Worm (Caenorhabditis elegans) whole organism, L1 larva: Measurements from ENCODE around the gene cth-1.

ENCODE experiments used
- C34B4.2 ChIP-seq: sonication (generic microtip); optimal IDR thresholded peaks from 2 replicates; lab custom pipeline; 2017; ENCODE audit warnings: mild to moderate bottlenecking, missing genetic modification characterization, missing compliant biosample characterization
- aha-1 ChIP-seq: fragments of 150-350 bp; optimal IDR thresholded peaks from 2 replicates; lab custom pipeline; 2014; ENCODE audit warnings: missing biosample characterization, missing genetic modification characterization
- ceh-8 ChIP-seq: fragments of 200-800 bp; sonication (Bioruptor generic); optimal IDR thresholded peaks from 2 replicates; lab custom pipeline; 2018; ENCODE audit warnings: mild to moderate bottlenecking, missing genetic modification characterization, moderate library complexity, missing compliant biosample characterization
- ceh-88 ChIP-seq: fragments of 200-800 bp; sonication (Bioruptor generic); IDR thresholded peaks from 2 replicates; pipeline ENCODE4 v1.3.6; 2022; ENCODE audit warnings: missing genetic modification characterization, missing compliant biosample characterization
- ceh-90 ChIP-seq: sonication (generic microtip); optimal IDR thresholded peaks from 2 replicates; lab custom pipeline; 2016; ENCODE audit warnings: missing genetic modification characterization, missing compliant biosample characterization
- dpl-1 ChIP-seq, 3 experiments: fragments of 150-350 bp in 2 of 3; sonication (generic microtip) in 1 of 3; optimal IDR thresholded peaks; 2 replicates each; lab custom pipeline; 2014 to 2017; ENCODE audit warnings: missing biosample characterization in 3 of 3, missing genetic modification characterization in 3 of 3, missing genetic modification reagents in 3 of 3
- dsc-1 ChIP-seq: sonication (generic microtip); optimal IDR thresholded peaks from 2 replicates; lab custom pipeline; 2016; ENCODE audit warnings: mild to moderate bottlenecking, missing genetic modification characterization, missing compliant biosample characterization
- efl-1 ChIP-seq, 4 experiments: fragments of 150-350 bp; optimal IDR thresholded peaks in 3 of 4; peaks in 1 of 4; 1 replicate in 1 of 4; 2 replicates in 3 of 4; lab custom pipeline; 2014; ENCODE audit warnings: missing biosample characterization in 2 of 4, missing genetic modification characterization in 2 of 4, missing genetic modification reagents in 2 of 4
- elt-2 ChIP-seq: sonication (generic microtip); optimal IDR thresholded peaks from 2 replicates; lab custom pipeline; 2016; ENCODE audit warnings: missing genetic modification characterization, mild to moderate bottlenecking, inconsistent platforms, missing compliant biosample characterization, missing genetic modification reagents
- ets-5 ChIP-seq: fragments of 200-800 bp; sonication (Bioruptor generic); IDR thresholded peaks from 2 replicates; pipeline ENCODE4 v1.3.6; 2022; ENCODE audit warnings: missing genetic modification characterization, missing compliant biosample characterization
- fkh-10 ChIP-seq: sonication (generic microtip); optimal IDR thresholded peaks from 2 replicates; lab custom pipeline; 2017; ENCODE audit warnings: missing biosample characterization, missing genetic modification reagents, missing genetic modification characterization
- fkh-8 ChIP-seq: sonication (generic microtip); optimal IDR thresholded peaks from 2 replicates; lab custom pipeline; 2016; ENCODE audit warnings: mild to moderate bottlenecking, missing genetic modification characterization, missing compliant biosample characterization
- fos-1 ChIP-seq: fragments of 150-350 bp; optimal IDR thresholded peaks from 2 replicates; lab custom pipeline; 2014; ENCODE audit warnings: missing biosample characterization, missing genetic modification characterization
- grh-1 ChIP-seq: fragments of 200-800 bp; sonication (Bioruptor generic); IDR thresholded peaks from 2 replicates; pipeline ENCODE4 v1.3.6; 2022; ENCODE audit warnings: missing genetic modification reagents, missing genetic modification characterization, missing compliant biosample characterization
- hlh-17 ChIP-seq: fragments of 200-800 bp; sonication (Bioruptor generic); optimal IDR thresholded peaks from 2 replicates; lab custom pipeline; 2018; ENCODE audit warnings: missing genetic modification characterization, mild to moderate bottlenecking, missing compliant biosample characterization, moderate library complexity, borderline replicate concordance
- hpl-2 ChIP-seq: fragments of 150-350 bp; optimal IDR thresholded peaks from 2 replicates; lab custom pipeline; 2014; ENCODE audit warnings: missing biosample characterization, missing genetic modification reagents, missing genetic modification characterization
- irx-1 ChIP-seq: sonication (generic microtip); optimal IDR thresholded peaks from 2 replicates; lab custom pipeline; 2016; ENCODE audit warnings: missing genetic modification characterization, missing compliant biosample characterization
- jun-1 ChIP-seq: fragments of 150-350 bp; optimal IDR thresholded peaks from 2 replicates; lab custom pipeline; 2014; ENCODE audit warnings: missing biosample characterization, missing genetic modification reagents, missing genetic modification characterization
- lin-13 ChIP-seq: fragments of 150-350 bp; optimal IDR thresholded peaks from 2 replicates; lab custom pipeline; 2014; ENCODE audit warnings: missing biosample characterization, missing genetic modification reagents, missing genetic modification characterization
- lsy-2 ChIP-seq, 2 experiments: fragments of 150-350 bp; optimal IDR thresholded peaks; 2 replicates each; lab custom pipeline; 2014; ENCODE audit warnings: missing biosample characterization in 2 of 2, missing genetic modification characterization in 2 of 2
- nhr-19 ChIP-seq: fragments of 200-800 bp; sonication (Bioruptor generic); conservative IDR thresholded peaks from 2 replicates; pipeline ENCODE4 v1.3.6; 2022; ENCODE audit warnings: missing genetic modification characterization, missing compliant biosample characterization
- nhr-20 ChIP-seq: sonication (generic microtip); optimal IDR thresholded peaks from 2 replicates; lab custom pipeline; 2016; ENCODE audit warnings: mild to moderate bottlenecking, missing genetic modification characterization, missing compliant biosample characterization
- nhr-76 ChIP-seq: sonication (generic microtip); optimal IDR thresholded peaks from 2 replicates; lab custom pipeline; 2017; ENCODE audit warnings: missing biosample characterization, missing genetic modification characterization
- nhr-84 ChIP-seq: sonication (generic microtip); optimal IDR thresholded peaks from 2 replicates; lab custom pipeline; 2017; ENCODE audit warnings: missing biosample characterization, missing genetic modification characterization
- nhr-85 ChIP-seq: sonication (generic microtip); peaks from one replicate; lab custom pipeline; 2016; ENCODE audit warnings: missing genetic modification characterization, inconsistent platforms, missing compliant biosample characterization
- pax-3 ChIP-seq: fragments of 200-800 bp; sonication (Bioruptor generic); optimal IDR thresholded peaks from 2 replicates; lab custom pipeline; 2018; ENCODE audit warnings: mild to moderate bottlenecking, missing genetic modification characterization, moderate library complexity, missing compliant biosample characterization
- pqm-1 ChIP-seq: sonication (generic microtip); optimal IDR thresholded peaks from 3 replicates; lab custom pipeline; 2017; ENCODE audit warnings: missing biosample characterization, missing genetic modification characterization
- snpc-4 ChIP-seq: fragments of 150-350 bp; optimal IDR thresholded peaks from 2 replicates; lab custom pipeline; 2014; ENCODE audit warnings: missing biosample characterization, missing genetic modification characterization
- sox-4 ChIP-seq: sonication (generic microtip); optimal IDR thresholded peaks from 2 replicates; lab custom pipeline; 2016; ENCODE audit warnings: missing genetic modification characterization, missing compliant biosample characterization
- swsn-7 ChIP-seq: sonication (generic microtip); optimal IDR thresholded peaks from 2 replicates; lab custom pipeline; 2016; ENCODE audit warnings: missing genetic modification characterization, missing compliant biosample characterization
- tbx-2 ChIP-seq: sonication (generic microtip); optimal IDR thresholded peaks from 2 replicates; lab custom pipeline; 2016; ENCODE audit warnings: missing genetic modification characterization, missing compliant biosample characterization
- unc-30 ChIP-seq: sonication (generic microtip); optimal IDR thresholded peaks from 2 replicates; lab custom pipeline; 2017; ENCODE audit warnings: missing biosample characterization, missing genetic modification characterization
- unc-98 ChIP-seq: fragments of 200-800 bp; sonication (Bioruptor generic); IDR thresholded peaks from 2 replicates; pipeline ENCODE4 v1.3.6; 2022; ENCODE audit warnings: missing genetic modification characterization, missing compliant biosample characterization
- zip-4 ChIP-seq: fragments of 200-800 bp; sonication (Bioruptor generic); optimal IDR thresholded peaks from 2 replicates; lab custom pipeline; 2018; ENCODE audit warnings: mild to moderate bottlenecking, missing genetic modification characterization, moderate library complexity, missing compliant biosample characterization
- ztf-11 ChIP-seq, 2 experiments: sonication (generic microtip); optimal IDR thresholded peaks; 2 replicates each; lab custom pipeline; 2016 to 2017; ENCODE audit warnings: missing genetic modification characterization in 2 of 2, missing biosample characterization in 1 of 2, missing compliant biosample characterization in 1 of 2

cth-1 gene

ce11 chrV:16142371-16142770, 41.9 kb downstream of the cth-1 start, which contains the start of gene fbxa-18:
TSS of gene fbxa-18 (plus strand) at chrV:16142671.
- TF ChIP-seq sox-4 (tag; lab: Kevin White, UChicago), result no peak
- TF ChIP-seq unc-30 (tag; lab: Kevin White, UChicago), result no peak
- no peak for TF ChIP-seq irx-1
- no peak for TF ChIP-seq efl-1 (optimal IDR thresholded peaks at IDR 0.05; lab: Kevin White, UChicago)
- no peak for TF ChIP-seq efl-1 (GFP tag; optimal IDR thresholded peaks at IDR 0.05 in 1 of 2; lab: Kevin White, UChicago)
- TF ChIP-seq hlh-17 (GFP tag; lab: Kevin White, UChicago), result no peak
- no peak for TF ChIP-seq pqm-1
- TF ChIP-seq lin-13 (GFP tag; lab: Kevin White, UChicago), result no peak
- TF ChIP-seq grh-1 (GFP tag; lab: Robert Waterston, UW), result no peak
- TF ChIP-seq ztf-11 (tag; optimal IDR thresholded peaks at IDR 0.05; lab: Kevin White, UChicago), result no peak
- no peak for TF ChIP-seq C34B4.2 (tag; lab: Kevin White, UChicago)
- no peak for TF ChIP-seq snpc-4 (tag; lab: Kevin White, UChicago)
- TF ChIP-seq ceh-8 (GFP tag; lab: Kevin White, UChicago), result no peak
- TF ChIP-seq, all 84 proteins: peak for 0

ce11 chrV:16143066-16143581, 42.6 kb downstream of the cth-1 start, which contains the start of gene fbxa-88:
TSS of gene fbxa-88 (minus strand) at chrV:16143116.
- peak; percentile 80 for TF ChIP-seq elt-2
- peak; percentile 47 for TF ChIP-seq pqm-1
- TF ChIP-seq nhr-19 (GFP tag; lab: Robert Waterston, UW), result no peak
- peak; percentile 12 for TF ChIP-seq nhr-20
- no peak for TF ChIP-seq irx-1
- TF ChIP-seq tbx-2 (tag; lab: Kevin White, UChicago), result no peak
- no peak for TF ChIP-seq fkh-8 (tag; lab: Kevin White, UChicago)
- TF ChIP-seq zip-4 (GFP tag; lab: Kevin White, UChicago), result no peak
- TF ChIP-seq lsy-2 (tag; optimal IDR thresholded peaks at IDR 0.05; lab: Kevin White, UChicago), result no peak
- TF ChIP-seq dsc-1, result no peak

DNA sequence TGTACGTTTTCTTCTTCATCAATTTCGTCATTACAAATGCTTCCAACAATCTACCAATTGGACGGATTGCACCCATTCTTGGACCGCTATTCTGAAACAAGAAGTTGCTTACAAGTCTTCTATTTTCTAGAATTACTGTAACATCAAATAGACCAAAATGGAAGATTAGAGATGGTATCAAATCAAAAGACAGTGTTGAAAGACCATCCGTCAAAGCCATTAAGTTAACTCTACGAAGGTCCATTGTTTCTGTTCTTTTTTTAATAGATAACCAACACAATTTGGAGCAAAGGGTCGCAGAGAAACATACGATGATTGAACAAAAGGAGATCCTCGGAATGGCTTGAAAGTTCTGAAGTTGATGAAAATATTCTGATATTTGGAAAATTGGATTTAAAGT, 44.5 kb downstream of the cth-1 start:
- TF ChIP-seq pax-3 (tag; lab: Kevin White, UChicago), result no peak
- TF ChIP-seq ceh-88, result no peak
- no peak for TF ChIP-seq unc-30 (tag; lab: Kevin White, UChicago)
- no peak for TF ChIP-seq fos-1
- TF ChIP-seq jun-1 (tag; lab: Kevin White, UChicago), result no peak
- TF ChIP-seq aha-1, result no peak
- TF ChIP-seq nhr-84 (tag; lab: Kevin White, UChicago), result no peak
- no peak for TF ChIP-seq ceh-90 (tag; lab: Kevin White, UChicago)
- TF ChIP-seq fkh-10 (GFP tag; lab: Kevin White, UChicago), result no peak
- no peak for TF ChIP-seq nhr-85
- TF ChIP-seq pqm-1, result no peak
- TF ChIP-seq hpl-2 (GFP tag; lab: Kevin White, UChicago), result no peak
- no peak for TF ChIP-seq nhr-76
- TF ChIP-seq zip-4 (GFP tag; lab: Kevin White, UChicago), result no peak
- TF ChIP-seq unc-98, result no peak
- no peak for TF ChIP-seq dpl-1 (GFP tag; optimal IDR thresholded peaks at IDR 0.05; lab: Kevin White, UChicago)
- TF ChIP-seq swsn-7, result no peak

- TF ChIP-seq unc-98 (no peak), ets-5 (GFP tag; lab: Robert Waterston, UW) (no peak)
Observed at ce11 chrV:16148805-16149204, 48.3 kb downstream of the cth-1 start, which contains the start of gene F10A3.4. TSS of gene F10A3.4 (plus strand) at chrV:16149105.
